ENCODE assay signal across 3 fruit fly cellular contexts in genomic region chr3R:10086222-10086621, dm6.
TF ChIP-seq lines count a peak whose summit lies in the region.

No protein-coding gene starts in this region.

- TF ChIP-seq CTCF in whole organism, embryonic (GFP tag; optimal IDR thresholded peaks at IDR 0.05; lab: Kevin White, UChicago): no peak

TF ChIP-seq in whole organism, adult, 20 proteins besides CTCF, POLR2A, EP300 and RAD21:
- no peak for TF ChIP-seq kay (GFP tag; lab: Kevin White, UChicago; ENCODE audit: borderline replicate concordance)
- TF ChIP-seq CG33017 (tag; optimal IDR thresholded peaks at IDR 0.05; lab: Kevin White, UChicago): no peak
- peak; percentile 43 for TF ChIP-seq toe (GFP tag; optimal IDR thresholded peaks at IDR 0.05; lab: Kevin White, UChicago)
- peak; percentile 50 for TF ChIP-seq cic (GFP tag; optimal IDR thresholded peaks at IDR 0.05; lab: Kevin White, UChicago)
- no peak for TF ChIP-seq CG14711 (tag; optimal IDR thresholded peaks at IDR 0.05; lab: Kevin White, UChicago)

TF ChIP-seq in whole organism, embryonic, 481 proteins besides CTCF, POLR2A, EP300 and RAD21:
- TF ChIP-seq Pdp1 (GFP tag; optimal IDR thresholded peaks at IDR 0.05; lab: Kevin White, UChicago) (peak in 1 of 2 experiments; percentile 49), ci (GFP tag; IDR thresholded peaks at IDR 0.05; lab: Robert Waterston, UW) (peak; percentile 50; the same call in 1 of the 3 replicates), CG9437 (GFP tag; optimal IDR thresholded peaks at IDR 0.05; lab: Kevin White, UChicago) (peak; percentile 52), sr (GFP tag; IDR thresholded peaks at IDR 0.05; lab: Robert Waterston, UW) (peak; percentile 76; the same call in 2 of the 3 replicates), CG5245 (GFP tag; optimal IDR thresholded peaks at IDR 0.05; lab: Kevin White, UChicago) (no peak)

TF ChIP-seq in whole organism, prepupa, 60 proteins besides CTCF, POLR2A, EP300 and RAD21:
- TF ChIP-seq vri (GFP tag; optimal IDR thresholded peaks at IDR 0.05; lab: Kevin White, UChicago) (peak; percentile 66), CG7368 (GFP tag; optimal IDR thresholded peaks at IDR 0.05; lab: Kevin White, UChicago) (no peak), ss (GFP tag; optimal IDR thresholded peaks at IDR 0.05; lab: Kevin White, UChicago) (peak in 1 of 2 experiments; percentile 18)
TF ChIP-seq in whole organism, prepupa: peak in this region for 2.
